Fruit fly (Drosophila melanogaster): ENCODE measurements around the gene ase.
A peak's percentile ranks its signal among the peaks of the same experiment; 100 is the strongest.

The ase gene

DNA sequence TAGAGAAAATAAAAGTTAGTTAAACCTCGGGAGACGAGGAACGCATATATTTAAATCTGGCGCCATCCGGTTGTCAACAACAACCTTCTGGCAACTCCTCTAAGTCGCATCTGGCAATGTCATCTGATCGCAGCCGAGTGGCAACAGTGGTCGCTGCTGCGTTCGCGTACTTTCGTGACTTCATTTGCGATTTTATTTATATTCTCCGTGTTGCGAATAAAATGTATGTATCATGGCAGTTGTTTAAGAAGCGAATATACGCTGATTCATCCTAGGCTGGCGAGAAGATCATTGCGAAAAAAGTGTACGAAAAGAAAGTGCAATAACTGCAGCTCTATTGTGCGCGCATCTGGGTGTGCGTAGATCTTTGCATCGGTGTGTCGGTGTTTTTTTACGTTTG is 35.8 kb downstream of the ase start, which contains the start of gene svr (continued):
- no peak for TF ChIP-seq lilli (GFP tag; optimal IDR thresholded peaks at IDR 0.05)
- TF ChIP-seq ci (GFP tag; IDR thresholded peaks at IDR 0.05) = no peak
- TF ChIP-seq CG11247 (GFP tag; IDR thresholded peaks at IDR 0.05) = no peak
- TF ChIP-seq chn (GFP tag; optimal IDR thresholded peaks at IDR 0.05) = no peak
- peak; percentile 95 for TF ChIP-seq E2f2 (GFP tag; IDR thresholded peaks at IDR 0.05)
- TF ChIP-seq cas (GFP tag; IDR thresholded peaks at IDR 0.05) = no peak
- TF ChIP-seq CG33557 (GFP tag; optimal IDR thresholded peaks at IDR 0.05) = no peak
- TF ChIP-seq Hr39 (optimal IDR thresholded peaks at IDR 0.05) = no peak
- no peak for TF ChIP-seq zfh1 (GFP tag; IDR thresholded peaks at IDR 0.05)
- TF ChIP-seq MESR4 (GFP tag; optimal IDR thresholded peaks at IDR 0.05) = peak; percentile 55
- TF ChIP-seq MBD-R2 (GFP tag; IDR thresholded peaks at IDR 0.05) = peak; percentile 42
- TF ChIP-seq D19A (tag; optimal IDR thresholded peaks at IDR 0.05) = no peak
- no peak for TF ChIP-seq Kr (GFP tag; optimal IDR thresholded peaks at IDR 0.05)
- no peak for TF ChIP-seq HmgD (GFP tag; optimal IDR thresholded peaks at IDR 0.05)
- no peak for TF ChIP-seq nau (GFP tag; optimal IDR thresholded peaks at IDR 0.05)
- TF ChIP-seq Xrp1 (GFP tag; IDR thresholded peaks at IDR 0.05) = no peak
- no peak for TF ChIP-seq psq (GFP tag; optimal IDR thresholded peaks at IDR 0.05)
- TF ChIP-seq CG34376 (GFP tag; optimal IDR thresholded peaks at IDR 0.05) = peak; percentile 9
- TF ChIP-seq Dek (tag; optimal IDR thresholded peaks at IDR 0.05) = no peak
- no peak for TF ChIP-seq crc (GFP tag; optimal IDR thresholded peaks at IDR 0.05)
- TF ChIP-seq Sin3A (optimal IDR thresholded peaks at IDR 0.05) = peak; percentile 23
- TF ChIP-seq CG18011 (GFP tag; optimal IDR thresholded peaks at IDR 0.05) = no peak
- no peak for TF ChIP-seq CG1647 (GFP tag; optimal IDR thresholded peaks at IDR 0.05)
- no peak for TF ChIP-seq CG4730 (GFP tag; IDR thresholded peaks at IDR 0.05)
- no peak for TF ChIP-seq CG13296 (GFP tag; optimal IDR thresholded peaks at IDR 0.05)
- no peak for TF ChIP-seq en (GFP tag; optimal IDR thresholded peaks at IDR 0.05)
- no peak for TF ChIP-seq CG7556 (GFP tag; optimal IDR thresholded peaks at IDR 0.05)
- TF ChIP-seq zfh2 (GFP tag; optimal IDR thresholded peaks at IDR 0.05) = no peak
- TF ChIP-seq CG15073 (GFP tag; optimal IDR thresholded peaks at IDR 0.05) = no peak
- no peak for TF ChIP-seq Atf3 (GFP tag; optimal IDR thresholded peaks at IDR 0.05)
- TF ChIP-seq sens (GFP tag) = peak; percentile 83
- no peak for TF ChIP-seq CG16863 (GFP tag; optimal IDR thresholded peaks at IDR 0.05)
- TF ChIP-seq CG15696 (tag; optimal IDR thresholded peaks at IDR 0.05) = no peak
- peak; percentile 19 for TF ChIP-seq Myb (GFP tag; optimal IDR thresholded peaks at IDR 0.05)
- TF ChIP-seq gem (tag; optimal IDR thresholded peaks at IDR 0.05) = no peak
- no peak for TF ChIP-seq sd (tag; optimal IDR thresholded peaks at IDR 0.05)
- no peak for TF ChIP-seq cato (GFP tag; optimal IDR thresholded peaks at IDR 0.05; ENCODE audit: borderline replicate concordance)
- TF ChIP-seq CG4617 (GFP tag; optimal IDR thresholded peaks at IDR 0.05; ENCODE audit: borderline replicate concordance) = peak; percentile 58
- TF ChIP-seq CG8290 (GFP tag; optimal IDR thresholded peaks at IDR 0.05) = no peak
- peak in 1 of 2 experiments; percentile 37 for TF ChIP-seq CG8290 (tag; optimal IDR thresholded peaks at IDR 0.05)
- TF ChIP-seq lola (GFP tag; optimal IDR thresholded peaks at IDR 0.05) = no peak
- TF ChIP-seq Xbp1 (GFP tag; optimal IDR thresholded peaks at IDR 0.05) = no peak
- no peak for TF ChIP-seq her (GFP tag; optimal IDR thresholded peaks at IDR 0.05)
- TF ChIP-seq gro (GFP tag; optimal IDR thresholded peaks at IDR 0.05) = no peak
- TF ChIP-seq unpg (GFP tag; optimal IDR thresholded peaks at IDR 0.05) = no peak
- TF ChIP-seq Doc3 (GFP tag; IDR thresholded peaks at IDR 0.05; ENCODE audit: partially characterized antibody) = no peak
- no peak for TF ChIP-seq ap (GFP tag; IDR thresholded peaks at IDR 0.05)
- no peak for TF ChIP-seq CG10654 (GFP tag; optimal IDR thresholded peaks at IDR 0.05)
- TF ChIP-seq pfk (GFP tag; optimal IDR thresholded peaks at IDR 0.05) = no peak
- TF ChIP-seq ems (GFP tag; optimal IDR thresholded peaks at IDR 0.05) = no peak
- no peak for TF ChIP-seq CG8359 (GFP tag; optimal IDR thresholded peaks at IDR 0.05; ENCODE audit: borderline replicate concordance)
- no peak for TF ChIP-seq CG9727 (GFP tag; optimal IDR thresholded peaks at IDR 0.05)
- no peak for TF ChIP-seq CG9876 (GFP tag; optimal IDR thresholded peaks at IDR 0.05)

Measured in whole organism, embryonic.